Worm (Caenorhabditis elegans) whole organism, late embryonic: ENCODE measurements around the gene Y48A6B.3.

ENCODE experiments used
- C38D4.7 ChIP-seq: fragments of 200-800 bp; sonication (Bioruptor generic); optimal IDR thresholded peaks from 2 replicates; lab custom pipeline; 2018; ENCODE audit warnings: mild to moderate bottlenecking, missing genetic modification characterization, moderate library complexity, missing compliant biosample characterization
- F13H6.1 ChIP-seq: sonication (generic microtip); optimal IDR thresholded peaks from 2 replicates; lab custom pipeline; 2016; ENCODE audit warnings: missing genetic modification characterization, missing compliant biosample characterization
- K02D7.2 ChIP-seq: sonication (generic microtip); optimal IDR thresholded peaks from 2 replicates; lab custom pipeline; 2017; ENCODE audit warnings: mild to moderate bottlenecking, missing genetic modification characterization, missing compliant biosample characterization
- K09A11.1 ChIP-seq: sonication (generic microtip); optimal IDR thresholded peaks from 2 replicates; lab custom pipeline; 2017; ENCODE audit warnings: antibody characterized with exemption, mild to moderate bottlenecking, missing genetic modification characterization, missing compliant biosample characterization; ENCODE audit not compliant: insufficient read depth
- T23F11.4 ChIP-seq: fragments of 200-800 bp; sonication (Bioruptor generic); optimal IDR thresholded peaks from 2 replicates; lab custom pipeline; 2018; ENCODE audit warnings: mild to moderate bottlenecking, missing genetic modification characterization, missing compliant biosample characterization
- Y22D7AL.16 ChIP-seq: sonication (generic microtip); optimal IDR thresholded peaks from 2 replicates; lab custom pipeline; 2016; ENCODE audit warnings: missing genetic modification characterization, missing compliant biosample characterization
- ahr-1 ChIP-seq: sonication (generic microtip); optimal IDR thresholded peaks from 2 replicates; lab custom pipeline; 2016; ENCODE audit warnings: missing genetic modification characterization, missing compliant biosample characterization
- ceh-14 ChIP-seq: sonication (generic microtip); optimal IDR thresholded peaks from 2 replicates; lab custom pipeline; 2016; ENCODE audit warnings: missing genotype, missing genetic modification characterization, missing compliant biosample characterization
- ceh-18 ChIP-seq: sonication (generic microtip); optimal IDR thresholded peaks from 2 replicates; lab custom pipeline; 2016; ENCODE audit warnings: missing genetic modification characterization, missing compliant biosample characterization
- ceh-2 ChIP-seq: sonication (generic microtip); optimal IDR thresholded peaks from 2 replicates; lab custom pipeline; 2016; ENCODE audit warnings: missing genotype, missing genetic modification characterization, missing compliant biosample characterization
- ceh-22 ChIP-seq: sonication (generic microtip); optimal IDR thresholded peaks from 2 replicates; lab custom pipeline; 2017; ENCODE audit warnings: missing biosample characterization, missing genetic modification characterization
- ceh-24 ChIP-seq: sonication (generic microtip); optimal IDR thresholded peaks from 2 replicates; lab custom pipeline; 2016; ENCODE audit warnings: mild to moderate bottlenecking, missing genetic modification characterization, missing compliant biosample characterization
- ceh-6 ChIP-seq: fragments of 200-800 bp; sonication (Bioruptor generic); optimal IDR thresholded peaks from 2 replicates; lab custom pipeline; 2018; ENCODE audit warnings: mild to moderate bottlenecking, missing genetic modification characterization, missing compliant biosample characterization
- ceh-9 ChIP-seq: sonication (generic microtip); optimal IDR thresholded peaks from 2 replicates; lab custom pipeline; 2016; ENCODE audit warnings: mild to moderate bottlenecking, missing genetic modification characterization, inconsistent platforms, missing compliant biosample characterization
- dve-1 ChIP-seq: sonication (generic microtip); optimal IDR thresholded peaks from 2 replicates; lab custom pipeline; 2017; ENCODE audit warnings: antibody characterized with exemption, mild to moderate bottlenecking, missing genetic modification characterization, missing compliant biosample characterization
- elt-2 ChIP-seq: sonication (generic microtip); optimal IDR thresholded peaks from 2 replicates; lab custom pipeline; 2016; ENCODE audit warnings: missing genetic modification reagents, missing genetic modification characterization, missing compliant biosample characterization
- elt-4 ChIP-seq: sonication (generic microtip); optimal IDR thresholded peaks from 2 replicates; lab custom pipeline; 2016; ENCODE audit warnings: missing genetic modification characterization, missing compliant biosample characterization
- eyg-1 ChIP-seq: sonication (generic microtip); optimal IDR thresholded peaks from 2 replicates; lab custom pipeline; 2016; ENCODE audit warnings: missing genotype, missing genetic modification characterization, missing compliant biosample characterization
- fkh-6 ChIP-seq: sonication (generic microtip); optimal IDR thresholded peaks from 2 replicates; lab custom pipeline; 2016; ENCODE audit warnings: missing genetic modification characterization, missing compliant biosample characterization
- gmeb-2 ChIP-seq: sonication (generic microtip); optimal IDR thresholded peaks from 2 replicates; lab custom pipeline; 2016; ENCODE audit warnings: missing genetic modification characterization, inconsistent platforms, missing compliant biosample characterization
- hlh-13 ChIP-seq: fragments of 200-800 bp; sonication (Bioruptor generic); optimal IDR thresholded peaks from 2 replicates; lab custom pipeline; 2018; ENCODE audit warnings: mild to moderate bottlenecking, missing genetic modification characterization, missing compliant biosample characterization
- hlh-15 ChIP-seq: sonication (generic microtip); optimal IDR thresholded peaks from 2 replicates; lab custom pipeline; 2016; ENCODE audit warnings: missing genetic modification characterization, missing compliant biosample characterization
- hlh-30 ChIP-seq: sonication (generic microtip); optimal IDR thresholded peaks from 2 replicates; lab custom pipeline; 2017; ENCODE audit warnings: antibody characterized with exemption, missing genetic modification characterization, missing compliant biosample characterization; ENCODE audit not compliant: insufficient read depth
- hlh-8 ChIP-seq: sonication (generic microtip); optimal IDR thresholded peaks from 2 replicates; lab custom pipeline; 2016; ENCODE audit warnings: missing genotype, missing genetic modification characterization, missing compliant biosample characterization
- lin-11 ChIP-seq: fragments of 200-800 bp; sonication (Bioruptor generic); optimal IDR thresholded peaks from 2 replicates; lab custom pipeline; 2018; ENCODE audit warnings: mild to moderate bottlenecking, missing genetic modification characterization, missing compliant biosample characterization
- madf-2 ChIP-seq: sonication (generic microtip); optimal IDR thresholded peaks from 2 replicates; lab custom pipeline; 2017; ENCODE audit warnings: missing genetic modification characterization, missing compliant biosample characterization
- mec-3 ChIP-seq: sonication (generic microtip); optimal IDR thresholded peaks from 2 replicates; lab custom pipeline; 2016; ENCODE audit warnings: borderline replicate concordance, missing genetic modification characterization, missing compliant biosample characterization
- nfya-1 ChIP-seq: sonication (generic microtip); optimal IDR thresholded peaks from 2 replicates; lab custom pipeline; 2017; ENCODE audit warnings: missing genetic modification characterization, mild to moderate bottlenecking, missing compliant biosample characterization, antibody characterized with exemption, moderate library complexity
- nhr-11 ChIP-seq: fragments of 150-350 bp; optimal IDR thresholded peaks from 2 replicates; lab custom pipeline; 2014; ENCODE audit warnings: missing biosample characterization, missing genetic modification characterization
- npax-4 ChIP-seq: sonication (generic microtip); optimal IDR thresholded peaks from 2 replicates; lab custom pipeline; 2016; ENCODE audit warnings: missing genetic modification characterization, missing compliant biosample characterization
- pat-9 ChIP-seq: fragments of 200-800 bp; sonication (Bioruptor generic); optimal IDR thresholded peaks from 2 replicates; lab custom pipeline; 2018; ENCODE audit warnings: mild to moderate bottlenecking, missing genetic modification characterization, moderate library complexity, missing compliant biosample characterization
- pha-2 ChIP-seq: sonication (generic microtip); optimal IDR thresholded peaks from 2 replicates; lab custom pipeline; 2017; ENCODE audit warnings: mild to moderate bottlenecking, missing genetic modification characterization, missing compliant biosample characterization
- pha-4 ChIP-seq: fragments of 150-350 bp; optimal IDR thresholded peaks from 2 replicates; lab custom pipeline; 2018; ENCODE audit warnings: missing biosample characterization, missing genetic modification reagents, missing genetic modification characterization
- pqm-1 ChIP-seq: sonication (generic microtip); optimal IDR thresholded peaks from 2 replicates; lab custom pipeline; 2016; ENCODE audit warnings: missing genetic modification characterization, missing compliant biosample characterization
- pros-1 ChIP-seq: fragments of 150-350 bp; optimal IDR thresholded peaks from 2 replicates; lab custom pipeline; 2014; ENCODE audit warnings: missing biosample characterization, missing genetic modification reagents, missing genetic modification characterization
- rnt-1 ChIP-seq: sonication (generic microtip); optimal IDR thresholded peaks from 2 replicates; lab custom pipeline; 2016; ENCODE audit warnings: missing genetic modification characterization, missing compliant biosample characterization
- sdc-2 ChIP-seq: sonication (generic microtip); optimal IDR thresholded peaks from 2 replicates; lab custom pipeline; 2016; ENCODE audit warnings: missing genotype, missing genetic modification characterization, missing compliant biosample characterization
- syd-9 ChIP-seq: sonication (generic microtip); optimal IDR thresholded peaks from 2 replicates; lab custom pipeline; 2016; ENCODE audit warnings: mild to moderate bottlenecking, missing genetic modification characterization, moderate library complexity, missing compliant biosample characterization
- unc-3 ChIP-seq, 2 experiments: fragments of 200-800 bp in 1 of 2; sonication (Bioruptor generic) in 1 of 2; sonication (generic microtip) in 1 of 2; conservative IDR thresholded peaks in 1 of 2; optimal IDR thresholded peaks in 1 of 2; 2 replicates each; pipeline versions ENCODE4 v1.3.6 to Lab custom; 2016 to 2022; ENCODE audit warnings: missing compliant biosample characterization in 2 of 2, missing genetic modification characterization in 2 of 2, missing genetic modification reagents in 1 of 2
- unc-86 ChIP-seq: sonication (generic microtip); optimal IDR thresholded peaks from 2 replicates; lab custom pipeline; 2016; ENCODE audit warnings: missing genetic modification characterization, missing compliant biosample characterization
- zip-5 ChIP-seq: sonication (generic microtip); optimal IDR thresholded peaks from 2 replicates; lab custom pipeline; 2016; ENCODE audit warnings: missing genetic modification characterization, missing compliant biosample characterization

Y48A6B.3 gene

ce11 chrIII:10989491-10990032 lies 18.5 kb upstream of the Y48A6B.3 start (continued):
- peak; percentile 94 for TF ChIP-seq ceh-6
- peak; percentile 91 for TF ChIP-seq syd-9 (tag; lab: Kevin White, UChicago)
- TF ChIP-seq ceh-2 (tag; lab: Kevin White, UChicago) = peak; percentile 94
- peak; percentile 95 for TF ChIP-seq pha-2 (tag; lab: Kevin White, UChicago)
- TF ChIP-seq nfya-1 (tag; lab: Kevin White, UChicago) = peak; percentile 92
- peak; percentile 88 for TF ChIP-seq ceh-24 (tag; lab: Kevin White, UChicago)
- TF ChIP-seq mec-3 (tag; lab: Kevin White, UChicago) = peak; percentile 89
- TF ChIP-seq hlh-15 = peak; percentile 90
- peak; percentile 97 for TF ChIP-seq hlh-13
- TF ChIP-seq fkh-6 (tag; lab: Kevin White, UChicago) = peak; percentile 92
- TF ChIP-seq npax-4 (tag; lab: Kevin White, UChicago) = peak; percentile 86
- TF ChIP-seq pha-4 = no peak
- peak; percentile 95 for TF ChIP-seq madf-2 (tag; lab: Kevin White, UChicago)
- TF ChIP-seq ceh-14 (tag; lab: Kevin White, UChicago) = peak; percentile 95
- TF ChIP-seq dve-1 = peak; percentile 94
- TF ChIP-seq ceh-18 = peak; percentile 99
- peak; percentile 94 for TF ChIP-seq unc-3 (GFP tag; conservative IDR thresholded peaks at IDR 0.05; lab: Robert Waterston, UW)
- TF ChIP-seq unc-3 (tag; optimal IDR thresholded peaks at IDR 0.05; lab: Kevin White, UChicago) = peak; percentile 87
- TF ChIP-seq lin-11 (tag; lab: Kevin White, UChicago) = peak; percentile 87
- TF ChIP-seq pqm-1 (tag; lab: Kevin White, UChicago) = peak; percentile 93
- peak; percentile 91 for TF ChIP-seq rnt-1 (tag; lab: Kevin White, UChicago)
- TF ChIP-seq zip-5 (tag; lab: Kevin White, UChicago) = peak; percentile 69
- TF ChIP-seq Y22D7AL.16 (tag; lab: Kevin White, UChicago) = peak; percentile 88
- TF ChIP-seq T23F11.4 = peak; percentile 96
- peak; percentile 89 for TF ChIP-seq pros-1 (tag; lab: Kevin White, UChicago)
- peak; percentile 91 for TF ChIP-seq K09A11.1
- TF ChIP-seq ahr-1 = peak; percentile 82
- TF ChIP-seq ceh-9 (tag; lab: Kevin White, UChicago) = peak; percentile 5
- TF ChIP-seq hlh-30 (tag; lab: Kevin White, UChicago) = peak; percentile 88
- peak; percentile 92 for TF ChIP-seq K02D7.2 (tag; lab: Kevin White, UChicago)
- TF ChIP-seq elt-4 = peak; percentile 71
- TF ChIP-seq C38D4.7 = peak; percentile 93
- TF ChIP-seq hlh-8 = peak; percentile 86

ce11 chrIII:10994085-10994484 lies 13.9 kb upstream of the Y48A6B.3 start:
- no peak for TF ChIP-seq pat-9 (tag; lab: Kevin White, UChicago)

- no peak for TF ChIP-seq nhr-11
- no peak for TF ChIP-seq hlh-30 (tag; lab: Kevin White, UChicago)
- TF ChIP-seq ceh-2 (tag; lab: Kevin White, UChicago) = no peak
- TF ChIP-seq, all 69 proteins: peak for 0
Observed at ce11 chrIII:10995156-10995555, 12.9 kb upstream of the Y48A6B.3 start, which contains the start of gene dmsr-5. Gene dmsr-5, minus strand, starts transcription at chrIII:10995256.

- TF ChIP-seq sdc-2 (no peak), unc-86 (no peak), hlh-8 (no peak), hlh-15 (no peak), syd-9 (tag; lab: Kevin White, UChicago) (no peak), madf-2 (tag; lab: Kevin White, UChicago) (no peak), gmeb-2 (no peak), ceh-14 (tag; lab: Kevin White, UChicago) (no peak), pha-4 (no peak), nhr-11 (no peak), elt-2 (tag; lab: Kevin White, UChicago) (no peak), F13H6.1 (no peak), eyg-1 (no peak), ceh-22 (tag; lab: Kevin White, UChicago) (no peak), ceh-24 (tag; lab: Kevin White, UChicago) (no peak)
Observed at ce11 chrIII:11002808-11003207, 5.2 kb upstream of the Y48A6B.3 start.
